Fruit fly (Drosophila melanogaster) whole organism, wandering third instar larva: ENCODE measurements around the gene CG5592.

Source experiments
- tai ChIP-seq: sonication (Bioruptor generic); optimal IDR thresholded peaks from 2 replicates; lab custom pipeline; 2016; ENCODE audit warnings: missing biosample characterization, missing genetic modification characterization
- usp ChIP-seq: fragments of >200 bp; optimal IDR thresholded peaks from 2 replicates; lab custom pipeline; 2017; ENCODE audit warnings: missing biosample characterization, missing genetic modification characterization

- TF ChIP-seq usp (GFP tag; lab: Kevin White, UChicago) (no peak), tai (no peak)
Observed at dm6 chr3L:5945571-5945970, 48.1 kb downstream of the CG5592 start.
